Worm (Caenorhabditis elegans): ENCODE measurements around the gene nspg-3.

- TF ChIP-seq zag-1 (tag; optimal IDR thresholded peaks at IDR 0.05): no peak
- no peak for TF ChIP-seq ceh-28 (tag; optimal IDR thresholded peaks at IDR 0.05)
- no peak for TF ChIP-seq nhr-77 (tag; optimal IDR thresholded peaks at IDR 0.05)
- no peak for TF ChIP-seq elt-2 (tag; optimal IDR thresholded peaks at IDR 0.05)
- TF ChIP-seq ztf-11 (tag; optimal IDR thresholded peaks at IDR 0.05): no peak
- no peak for TF ChIP-seq unc-39 (tag; optimal IDR thresholded peaks at IDR 0.05)
- no peak for TF ChIP-seq aly-2 (tag; optimal IDR thresholded peaks at IDR 0.05)
- TF ChIP-seq elt-1 (tag; optimal IDR thresholded peaks at IDR 0.05): no peak
- no peak for TF ChIP-seq lin-15B (tag; optimal IDR thresholded peaks at IDR 0.05)
These were observed 9.9 kb downstream of the nspg-3 start for ce11 chrII:6101475-6101874.
